Worm (Caenorhabditis elegans): ENCODE data around the gene tps-2.

Gene tps-2

ce11 chrII:14618764-14619163, 18.1 kb downstream of the tps-2 start:
- peak; percentile 1 for TF ChIP-seq sma-3 (GFP tag; optimal IDR thresholded peaks at IDR 0.05)
- TF ChIP-seq nhr-21 (tag; optimal IDR thresholded peaks at IDR 0.05), result peak; percentile 1
- TF ChIP-seq unc-39 (tag; optimal IDR thresholded peaks at IDR 0.05), result no peak
- TF ChIP-seq skn-1 (tag; optimal IDR thresholded peaks at IDR 0.05), result no peak
- no peak for TF ChIP-seq mbf-1 (tag; optimal IDR thresholded peaks at IDR 0.05)

- TF ChIP-seq lin-13 (GFP tag; optimal IDR thresholded peaks at IDR 0.05), result no peak
- TF ChIP-seq nhr-237 (tag; optimal IDR thresholded peaks at IDR 0.05), result no peak
- TF ChIP-seq sma-3 (GFP tag; optimal IDR thresholded peaks at IDR 0.05), result no peak
- TF ChIP-seq sma-9 (GFP tag; optimal IDR thresholded peaks at IDR 0.05), result peak; percentile 28
- no peak for TF ChIP-seq sma-9 (tag; optimal IDR thresholded peaks at IDR 0.05)
- peak; percentile 40 for TF ChIP-seq nhr-21 (tag; optimal IDR thresholded peaks at IDR 0.05)
- no peak for TF ChIP-seq zag-1 (tag; optimal IDR thresholded peaks at IDR 0.05)
Measured at ce11 chrII:14619806-14620205, 19.1 kb downstream of the tps-2 start.

- TF ChIP-seq mbf-1 (tag; optimal IDR thresholded peaks at IDR 0.05), result no peak
- no peak for TF ChIP-seq lin-13 (GFP tag; optimal IDR thresholded peaks at IDR 0.05)
- TF ChIP-seq lsy-2 (tag; optimal IDR thresholded peaks at IDR 0.05), result no peak
- no peak for TF ChIP-seq nhr-12 (tag; optimal IDR thresholded peaks at IDR 0.05)
- no peak for TF ChIP-seq lin-39 (tag; optimal IDR thresholded peaks at IDR 0.05)
- TF ChIP-seq ama-1 (optimal IDR thresholded peaks at IDR 0.05), result no peak
Measured at ce11 chrII:14620730-14621129, 20.0 kb downstream of the tps-2 start.

- TF ChIP-seq mab-5 (tag; optimal IDR thresholded peaks at IDR 0.05) (no peak), unc-55 (GFP tag; optimal IDR thresholded peaks at IDR 0.05) (no peak), unc-39 (tag; optimal IDR thresholded peaks at IDR 0.05) (no peak), aly-2 (tag; optimal IDR thresholded peaks at IDR 0.05) (no peak), nhr-6 (tag; optimal IDR thresholded peaks at IDR 0.05) (no peak), fos-1 (tag; optimal IDR thresholded peaks at IDR 0.05) (no peak), zag-1 (tag; optimal IDR thresholded peaks at IDR 0.05) (no peak), ztf-11 (tag; optimal IDR thresholded peaks at IDR 0.05) (no peak), nhr-23 (tag; optimal IDR thresholded peaks at IDR 0.05) (no peak), nhr-10 (tag; optimal IDR thresholded peaks at IDR 0.05) (no peak), nhr-11 (tag; optimal IDR thresholded peaks at IDR 0.05) (no peak), Y55F3AM.14 (GFP tag; optimal IDR thresholded peaks at IDR 0.05) (no peak)
Measured at ce11 chrII:14622758-14623157, 22.1 kb downstream of the tps-2 start, which contains the start of gene mltn-10. TSS of gene mltn-10 (plus strand) at chrII:14623058.

- peak; percentile 52 for TF ChIP-seq blmp-1 (tag; optimal IDR thresholded peaks at IDR 0.05; ENCODE audit: insufficient read depth)
- TF ChIP-seq lin-39 (tag; optimal IDR thresholded peaks at IDR 0.05), result no peak
Measured at ce11 chrII:14626883-14627282, 26.2 kb downstream of the tps-2 start.

- no peak for TF ChIP-seq blmp-1 (tag; optimal IDR thresholded peaks at IDR 0.05; ENCODE audit: insufficient read depth)
- no peak for TF ChIP-seq fos-1 (tag; optimal IDR thresholded peaks at IDR 0.05)
- no peak for TF ChIP-seq nhr-25 (tag; optimal IDR thresholded peaks at IDR 0.05)
- no peak for TF ChIP-seq sem-4 (tag; optimal IDR thresholded peaks at IDR 0.05)
- no peak for TF ChIP-seq unc-62 (GFP tag; optimal IDR thresholded peaks at IDR 0.05)
- TF ChIP-seq elt-1 (tag; optimal IDR thresholded peaks at IDR 0.05), result no peak
- TF ChIP-seq nhr-6 (tag; optimal IDR thresholded peaks at IDR 0.05), result no peak
- TF ChIP-seq nhr-10 (tag; optimal IDR thresholded peaks at IDR 0.05), result no peak
Measured at ce11 chrII:14627330-14627729, 26.6 kb downstream of the tps-2 start, which contains the start of gene tag-297. TSS of gene tag-297 (plus strand) at chrII:14627630.

- TF ChIP-seq R02D3.7 (tag; optimal IDR thresholded peaks at IDR 0.05) (no peak), alr-1 (tag; optimal IDR thresholded peaks at IDR 0.05) (no peak), lin-13 (GFP tag; optimal IDR thresholded peaks at IDR 0.05) (no peak), mdl-1 (tag; optimal IDR thresholded peaks at IDR 0.05) (no peak), elt-3 (tag; optimal IDR thresholded peaks at IDR 0.05) (no peak), egl-27 (tag; optimal IDR thresholded peaks at IDR 0.05) (no peak), sem-4 (tag; optimal IDR thresholded peaks at IDR 0.05) (no peak), nhr-10 (tag; optimal IDR thresholded peaks at IDR 0.05) (no peak), ztf-4 (tag; optimal IDR thresholded peaks at IDR 0.05) (no peak), nhr-11 (tag; optimal IDR thresholded peaks at IDR 0.05) (no peak), unc-62 (GFP tag; optimal IDR thresholded peaks at IDR 0.05) (no peak), elt-1 (tag; optimal IDR thresholded peaks at IDR 0.05) (no peak), ZK546.5 (tag; optimal IDR thresholded peaks at IDR 0.05) (no peak), sma-3 (GFP tag; optimal IDR thresholded peaks at IDR 0.05) (no peak), ama-1 (optimal IDR thresholded peaks at IDR 0.05) (no peak)
Measured at ce11 chrII:14632823-14633222, 32.1 kb downstream of the tps-2 start, which contains the start of gene C38C6.3. TSS of gene C38C6.3 (plus strand) at chrII:14633123.
